Fruit fly (Drosophila melanogaster): ENCODE data around the gene Sym.

- TF ChIP-seq CG34367 (tag; optimal IDR thresholded peaks at IDR 0.05) = no peak
- TF ChIP-seq Pif1B (GFP tag; optimal IDR thresholded peaks at IDR 0.05) = no peak
- TF ChIP-seq D1 (tag; optimal IDR thresholded peaks at IDR 0.05) = no peak
- TF ChIP-seq CG9948 (tag; optimal IDR thresholded peaks at IDR 0.05) = no peak
- TF ChIP-seq CG10348 (GFP tag; IDR thresholded peaks at IDR 0.05) = no peak
- TF ChIP-seq CG12605 (GFP tag; IDR thresholded peaks at IDR 0.05) = no peak
- TF ChIP-seq Pif1A (GFP tag; optimal IDR thresholded peaks at IDR 0.05) = no peak
- TF ChIP-seq Ets98B (GFP tag; IDR thresholded peaks at IDR 0.05) = no peak
These were observed 12.3 kb upstream of the Sym start, which contains the start of gene Dcps for dm6 chr3R:5754594-5754993.

Data from whole organism, pupa.